Worm (Caenorhabditis elegans): ENCODE measurements around the gene Y54G2A.57.
A peak's percentile ranks its signal among the peaks of the same experiment; 100 is the strongest.

Gene Y54G2A.57

ce11 chrIV:3008828-3009227, 39.1 kb downstream of the Y54G2A.57 start, which contains the start of gene Y54G2A.73 (continued):
- TF ChIP-seq ztf-6 (GFP tag; IDR thresholded peaks at IDR 0.05) = no peak
- no peak for TF ChIP-seq B0261.1 (tag; optimal IDR thresholded peaks at IDR 0.05)
- TF ChIP-seq snpc-1.1 (tag; optimal IDR thresholded peaks at IDR 0.05; ENCODE audit: insufficient read depth) = no peak
- no peak for TF ChIP-seq snpc-4 (GFP tag; optimal IDR thresholded peaks at IDR 0.05)
- no peak for TF ChIP-seq snpc-4 (tag; optimal IDR thresholded peaks at IDR 0.05)
- no peak for TF ChIP-seq ama-1 (optimal IDR thresholded peaks at IDR 0.05)
- TF ChIP-seq ama-1 (GFP tag; optimal IDR thresholded peaks at IDR 0.05) = no peak
- TF ChIP-seq Y53G8AR.9 (GFP tag; conservative IDR thresholded peaks at IDR 0.05) = no peak
- TF ChIP-seq hmg-1.2 (GFP tag; IDR thresholded peaks at IDR 0.05) = no peak
- peak; percentile 80 for TF ChIP-seq lsl-1 (GFP tag; optimal IDR thresholded peaks at IDR 0.05)

ce11 chrIV:3011647-3012046, 41.9 kb downstream of the Y54G2A.57 start:
- TF ChIP-seq hlh-26 (GFP tag; conservative IDR thresholded peaks at IDR 0.05) (no peak), mcd-1 (GFP tag; IDR thresholded peaks at IDR 0.05) (peak; percentile 57; the same call in 1 of the 2 replicates), lin-54 (GFP tag; optimal IDR thresholded peaks at IDR 0.05) (peak; percentile 23)

- no peak for TF ChIP-seq dpl-1 (GFP tag; optimal IDR thresholded peaks at IDR 0.05)
- no peak for TF ChIP-seq ztf-26 (tag; optimal IDR thresholded peaks at IDR 0.05)
- TF ChIP-seq F23B12.7 (tag; optimal IDR thresholded peaks at IDR 0.05; ENCODE audit: insufficient read depth) = no peak
- TF ChIP-seq zim-3 (tag; optimal IDR thresholded peaks at IDR 0.05) = no peak
- no peak for TF ChIP-seq rcor-1 (GFP tag; IDR thresholded peaks at IDR 0.05)
- no peak for TF ChIP-seq Y79H2A.3 (GFP tag; conservative IDR thresholded peaks at IDR 0.05)
- no peak for TF ChIP-seq F52B5.7 (tag; optimal IDR thresholded peaks at IDR 0.05)
- no peak for TF ChIP-seq Y95B8A.8 (GFP tag; IDR thresholded peaks at IDR 0.05)
- TF ChIP-seq lin-26 (GFP tag; IDR thresholded peaks at IDR 0.05) = no peak
- no peak for TF ChIP-seq efl-1 (GFP tag; optimal IDR thresholded peaks at IDR 0.05)
- peak; percentile 57; the same call in 1 of the 2 replicates for TF ChIP-seq Y56A3A.18 (GFP tag; IDR thresholded peaks at IDR 0.05)
- TF ChIP-seq lin-54 (GFP tag; optimal IDR thresholded peaks at IDR 0.05) = peak; percentile 29
- no peak for TF ChIP-seq ceh-79 (tag; optimal IDR thresholded peaks at IDR 0.05)
- TF ChIP-seq F10E7.11 (tag; optimal IDR thresholded peaks at IDR 0.05) = no peak
- no peak for TF ChIP-seq madf-3 (GFP tag; IDR thresholded peaks at IDR 0.05)
- TF ChIP-seq F33H1.4 (GFP tag; IDR thresholded peaks at IDR 0.05) = no peak
- no peak for TF ChIP-seq T07F8.4 (tag; optimal IDR thresholded peaks at IDR 0.05)
- TF ChIP-seq Y53F4B.3 (GFP tag; IDR thresholded peaks at IDR 0.05) = no peak
- TF ChIP-seq C17E4.6 (GFP tag; IDR thresholded peaks at IDR 0.05) = no peak
- TF ChIP-seq attf-6 (GFP tag; IDR thresholded peaks at IDR 0.05) = no peak
- no peak for TF ChIP-seq ceh-100 (GFP tag; IDR thresholded peaks at IDR 0.05)
- no peak for TF ChIP-seq die-1 (tag; optimal IDR thresholded peaks at IDR 0.05)
- no peak for TF ChIP-seq ceh-27 (GFP tag; optimal IDR thresholded peaks at IDR 0.05)
- no peak for TF ChIP-seq ama-1 (optimal IDR thresholded peaks at IDR 0.05)
- TF ChIP-seq ama-1 (GFP tag; optimal IDR thresholded peaks at IDR 0.05) = no peak
- TF ChIP-seq ekl-4 (GFP tag; IDR thresholded peaks at IDR 0.05) = no peak
- TF ChIP-seq mxl-1 (tag; optimal IDR thresholded peaks at IDR 0.05) = no peak
- TF ChIP-seq K11D2.4 (GFP tag; IDR thresholded peaks at IDR 0.05) = 0 out of 2 replicates have a peak, but pooled peaks have one; percentile 17
- no peak for TF ChIP-seq ceh-91 (GFP tag; IDR thresholded peaks at IDR 0.05)
- TF ChIP-seq lin-40 (tag; optimal IDR thresholded peaks at IDR 0.05) = peak; percentile 17
- 0 out of 2 replicates have a peak, but pooled peaks have one; percentile 12 for TF ChIP-seq B0336.3 (GFP tag; IDR thresholded peaks at IDR 0.05)
- no peak for TF ChIP-seq athp-1 (tag; optimal IDR thresholded peaks at IDR 0.05)
- peak; percentile 57; the same call in 1 of the 2 replicates for TF ChIP-seq let-526 (GFP tag; IDR thresholded peaks at IDR 0.05)
- no peak for TF ChIP-seq snpc-1.1 (tag; optimal IDR thresholded peaks at IDR 0.05; ENCODE audit: insufficient read depth)
- TF ChIP-seq D2030.7 (GFP tag; IDR thresholded peaks at IDR 0.05) = no peak
- peak; percentile 92 for TF ChIP-seq nhr-80 (tag; optimal IDR thresholded peaks at IDR 0.05)
These were observed 42.8 kb downstream of the Y54G2A.57 start, which contains the start of the genes Y54G2A.28 and vrp-1 for ce11 chrIV:3012374-3013142. Gene Y54G2A.28 (minus strand): TSS chrIV:3012421. Gene vrp-1 (plus strand): TSS chrIV:3012587.

All from whole organism, young adult.